Worm (Caenorhabditis elegans): Measurements from ENCODE around the gene nprt-1.

Gene nprt-1

ce11 chrIV:2854161-2854560 is 36.1 kb downstream of the nprt-1 start:
- TF ChIP-seq sea-1 (GFP tag; conservative IDR thresholded peaks at IDR 0.05) (no peak), hmg-4 (GFP tag; optimal IDR thresholded peaks at IDR 0.05) (no peak), ama-1 (optimal IDR thresholded peaks at IDR 0.05) (no peak), tbx-37 (GFP tag; conservative IDR thresholded peaks at IDR 0.05) (no peak), B0310.2 (tag; optimal IDR thresholded peaks at IDR 0.05) (no peak), aly-1 (tag; optimal IDR thresholded peaks at IDR 0.05) (no peak), ceh-36 (tag; optimal IDR thresholded peaks at IDR 0.05) (no peak), F13C5.2 (tag; optimal IDR thresholded peaks at IDR 0.05) (no peak), hnd-1 (tag; optimal IDR thresholded peaks at IDR 0.05) (no peak), ets-7 (tag; optimal IDR thresholded peaks at IDR 0.05) (no peak), tra-4 (tag; optimal IDR thresholded peaks at IDR 0.05) (no peak), pes-1 (GFP tag; IDR thresholded peaks at IDR 0.05) (no peak)

ce11 chrIV:2853164-2853563 is 37.1 kb downstream of the nprt-1 start, which contains the start of gene Y54G2A.49:
TSS of gene Y54G2A.49 (minus strand) at chrIV:2853264.
- TF ChIP-seq hnd-1 (tag; optimal IDR thresholded peaks at IDR 0.05) (no peak), tbx-11 (GFP tag; IDR thresholded peaks at IDR 0.05) (no peak), ceh-36 (tag; optimal IDR thresholded peaks at IDR 0.05) (no peak), hmbx-1 (tag; optimal IDR thresholded peaks at IDR 0.05) (no peak), ets-7 (tag; optimal IDR thresholded peaks at IDR 0.05) (no peak), pes-1 (GFP tag; IDR thresholded peaks at IDR 0.05) (no peak), B0310.2 (tag; optimal IDR thresholded peaks at IDR 0.05) (no peak), ceh-13 (GFP tag; optimal IDR thresholded peaks at IDR 0.05) (no peak)

ce11 chrIV:2851625-2852024 is 38.6 kb downstream of the nprt-1 start:
- TF ChIP-seq hmbx-1 (tag; optimal IDR thresholded peaks at IDR 0.05) (no peak), hnd-1 (tag; optimal IDR thresholded peaks at IDR 0.05) (no peak), ceh-13 (GFP tag; optimal IDR thresholded peaks at IDR 0.05) (no peak), tbx-11 (GFP tag; IDR thresholded peaks at IDR 0.05) (no peak), sea-1 (GFP tag; conservative IDR thresholded peaks at IDR 0.05) (no peak), tra-4 (tag; optimal IDR thresholded peaks at IDR 0.05) (no peak), F13C5.2 (tag; optimal IDR thresholded peaks at IDR 0.05) (no peak), ceh-36 (tag; optimal IDR thresholded peaks at IDR 0.05) (no peak), tbx-37 (GFP tag; conservative IDR thresholded peaks at IDR 0.05) (no peak)

- TF ChIP-seq hmbx-1 (tag; optimal IDR thresholded peaks at IDR 0.05) (no peak), tbx-37 (GFP tag; conservative IDR thresholded peaks at IDR 0.05) (no peak), ets-7 (tag; optimal IDR thresholded peaks at IDR 0.05) (no peak), tbx-11 (GFP tag; IDR thresholded peaks at IDR 0.05) (no peak), ceh-13 (GFP tag; optimal IDR thresholded peaks at IDR 0.05) (no peak), ceh-36 (tag; optimal IDR thresholded peaks at IDR 0.05) (no peak), flt-1 (GFP tag; IDR thresholded peaks at IDR 0.05) (no peak), pes-1 (GFP tag; IDR thresholded peaks at IDR 0.05) (no peak), aly-1 (tag; optimal IDR thresholded peaks at IDR 0.05) (no peak), B0310.2 (tag; optimal IDR thresholded peaks at IDR 0.05) (no peak), hnd-1 (tag; optimal IDR thresholded peaks at IDR 0.05) (no peak), F13C5.2 (tag; optimal IDR thresholded peaks at IDR 0.05) (no peak), hmg-4 (GFP tag; optimal IDR thresholded peaks at IDR 0.05) (no peak), scrt-1 (GFP tag; IDR thresholded peaks at IDR 0.05) (no peak), ama-1 (optimal IDR thresholded peaks at IDR 0.05) (no peak), tra-4 (tag; optimal IDR thresholded peaks at IDR 0.05) (no peak)
Measured at ce11 chrIV:2850586-2850985, 39.7 kb downstream of the nprt-1 start, which contains the start of gene clec-85. TSS of gene clec-85 (plus strand) at chrIV:2850886.

ce11 chrIV:2849269-2849668 is 41.0 kb downstream of the nprt-1 start:
- TF ChIP-seq hmg-4 (GFP tag; optimal IDR thresholded peaks at IDR 0.05) (no peak), flt-1 (GFP tag; IDR thresholded peaks at IDR 0.05) (no peak), B0310.2 (tag; optimal IDR thresholded peaks at IDR 0.05) (no peak)

- no peak for TF ChIP-seq tbx-11 (GFP tag; IDR thresholded peaks at IDR 0.05)
- TF ChIP-seq tra-4 (tag; optimal IDR thresholded peaks at IDR 0.05) = no peak
- TF ChIP-seq F13C5.2 (tag; optimal IDR thresholded peaks at IDR 0.05) = no peak
- TF ChIP-seq hnd-1 (tag; optimal IDR thresholded peaks at IDR 0.05) = no peak
- no peak for TF ChIP-seq ceh-13 (GFP tag; optimal IDR thresholded peaks at IDR 0.05)
- TF ChIP-seq ets-7 (tag; optimal IDR thresholded peaks at IDR 0.05) = no peak
- TF ChIP-seq aly-1 (tag; optimal IDR thresholded peaks at IDR 0.05) = no peak
Measured at ce11 chrIV:2846264-2846663, 44.0 kb downstream of the nprt-1 start, which contains the start of gene Y54G2A.40. TSS of gene Y54G2A.40 (plus strand) at chrIV:2846476.

ce11 chrIV:2843882-2844281 is 46.4 kb downstream of the nprt-1 start, which contains the start of gene Y54G2A.15:
TSS of gene Y54G2A.15 (minus strand) at chrIV:2843982.
- no peak for TF ChIP-seq B0310.2 (tag; optimal IDR thresholded peaks at IDR 0.05)
- TF ChIP-seq ets-7 (tag; optimal IDR thresholded peaks at IDR 0.05) = no peak
- no peak for TF ChIP-seq hnd-1 (tag; optimal IDR thresholded peaks at IDR 0.05)
- no peak for TF ChIP-seq aly-1 (tag; optimal IDR thresholded peaks at IDR 0.05)
- no peak for TF ChIP-seq scrt-1 (GFP tag; IDR thresholded peaks at IDR 0.05)
- TF ChIP-seq F13C5.2 (tag; optimal IDR thresholded peaks at IDR 0.05) = no peak
- TF ChIP-seq ama-1 (optimal IDR thresholded peaks at IDR 0.05) = no peak
- TF ChIP-seq hmg-4 (GFP tag; optimal IDR thresholded peaks at IDR 0.05) = no peak
- TF ChIP-seq sea-1 (GFP tag; conservative IDR thresholded peaks at IDR 0.05) = no peak
- TF ChIP-seq ceh-13 (GFP tag; optimal IDR thresholded peaks at IDR 0.05) = no peak
- no peak for TF ChIP-seq tbx-37 (GFP tag; conservative IDR thresholded peaks at IDR 0.05)
- TF ChIP-seq tbx-11 (GFP tag; IDR thresholded peaks at IDR 0.05) = no peak
- TF ChIP-seq tra-4 (tag; optimal IDR thresholded peaks at IDR 0.05) = no peak

- TF ChIP-seq B0310.2 (tag; optimal IDR thresholded peaks at IDR 0.05) = no peak
- no peak for TF ChIP-seq ceh-13 (GFP tag; optimal IDR thresholded peaks at IDR 0.05)
- no peak for TF ChIP-seq hmbx-1 (tag; optimal IDR thresholded peaks at IDR 0.05)
- no peak for TF ChIP-seq hmg-4 (GFP tag; optimal IDR thresholded peaks at IDR 0.05)
- TF ChIP-seq ets-7 (tag; optimal IDR thresholded peaks at IDR 0.05) = no peak
- TF ChIP-seq tbx-37 (GFP tag; conservative IDR thresholded peaks at IDR 0.05) = no peak
- no peak for TF ChIP-seq pes-1 (GFP tag; IDR thresholded peaks at IDR 0.05)
Measured at ce11 chrIV:2842162-2842561, 48.1 kb downstream of the nprt-1 start, which contains the start of gene clec-84. TSS of gene clec-84 (plus strand) at chrIV:2842462.
